Fruit fly (Drosophila melanogaster): Measurements from ENCODE around the gene CG6836.

The CG6836 gene

DNA sequence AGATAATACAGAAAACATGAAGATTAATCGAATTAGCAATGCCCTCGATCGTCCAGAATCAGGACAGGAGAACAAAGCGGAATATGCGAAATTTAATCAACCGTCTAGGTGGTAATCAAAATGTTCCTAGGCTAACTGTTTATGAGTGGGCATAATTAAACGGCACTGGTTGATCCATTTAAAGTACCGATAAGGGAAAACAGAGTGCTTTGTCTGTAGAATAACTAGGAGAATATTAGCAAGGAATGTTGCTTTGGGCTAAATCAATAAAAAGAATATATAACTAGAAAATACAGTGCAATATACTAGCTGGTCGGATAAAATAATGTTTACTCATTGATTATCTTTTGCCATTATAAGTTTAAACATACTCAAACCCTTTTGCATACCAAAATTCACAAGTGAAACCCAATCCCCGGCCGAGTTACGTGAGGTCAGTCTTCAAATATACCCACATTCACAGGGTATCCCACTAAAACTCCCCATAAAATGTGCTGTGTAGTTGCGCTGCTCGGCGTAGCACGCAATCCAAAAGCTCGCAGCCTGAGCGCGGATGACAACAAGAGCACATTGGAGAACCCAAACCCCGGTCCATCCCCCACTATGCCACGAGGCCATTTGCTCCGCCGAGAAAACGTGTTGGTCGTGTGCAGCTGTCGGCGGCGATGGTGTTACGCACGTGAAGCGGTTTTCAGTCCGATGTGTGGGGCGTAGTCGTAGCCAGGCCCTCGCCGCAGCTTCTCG, 45.8 kb downstream of the CG6836 start (continued):
- TF ChIP-seq Hr39 (optimal IDR thresholded peaks at IDR 0.05) (no peak), Dek (tag; optimal IDR thresholded peaks at IDR 0.05) (peak; percentile 72), sob (GFP tag; IDR thresholded peaks at IDR 0.05) (peak; percentile 46), btn (GFP tag; optimal IDR thresholded peaks at IDR 0.05) (no peak), CG9727 (GFP tag; optimal IDR thresholded peaks at IDR 0.05) (peak; percentile 78), CG6254 (GFP tag; optimal IDR thresholded peaks at IDR 0.05) (peak; percentile 2), Mad (GFP tag; optimal IDR thresholded peaks at IDR 0.05) (peak; percentile 61), lbe (GFP tag; optimal IDR thresholded peaks at IDR 0.05) (no peak), dpn (GFP tag; optimal IDR thresholded peaks at IDR 0.05) (peak; percentile 69 to 72), amos (GFP tag; IDR thresholded peaks at IDR 0.05; ENCODE audit: partially characterized antibody) (peak; percentile 36; the same call in 1 of the 2 replicates), CG18764 (GFP tag; optimal IDR thresholded peaks at IDR 0.05) (peak; percentile 52), CG14441 (GFP tag; IDR thresholded peaks at IDR 0.05) (peak; percentile 74), CG1024 (GFP tag; IDR thresholded peaks at IDR 0.05) (0 out of 2 replicates have a peak, but pooled peaks have one; percentile 24), Atf3 (GFP tag; optimal IDR thresholded peaks at IDR 0.05) (peak; percentile 23), Lhr (GFP tag; optimal IDR thresholded peaks at IDR 0.05) (no peak), Asciz (GFP tag; optimal IDR thresholded peaks at IDR 0.05) (peak; percentile 53), peb (GFP tag; IDR thresholded peaks at IDR 0.05) (no peak), CG8359 (GFP tag; optimal IDR thresholded peaks at IDR 0.05; ENCODE audit: borderline replicate concordance) (peak; percentile 2), Tbp (GFP tag; optimal IDR thresholded peaks at IDR 0.05) (no peak), dysf (GFP tag; IDR thresholded peaks at IDR 0.05) (peak; percentile 85), Ravus (GFP tag; IDR thresholded peaks at IDR 0.05) (no peak), ham (GFP tag; IDR thresholded peaks at IDR 0.05) (peak; percentile 63), exex (tag; optimal IDR thresholded peaks at IDR 0.05) (peak; percentile 96), ranshi (GFP tag; IDR thresholded peaks at IDR 0.05) (peak; percentile 73; the same call in 1 of the 2 replicates), lola (GFP tag; optimal IDR thresholded peaks at IDR 0.05) (peak in 2 of 3 experiments; percentile 7 to 31), unc-4 (GFP tag; IDR thresholded peaks at IDR 0.05; ENCODE audit: partially characterized antibody) (0 out of 2 replicates have a peak, but pooled peaks have one; percentile 40), Rfx (GFP tag; IDR thresholded peaks at IDR 0.05) (peak; percentile 79), Awh (GFP tag; IDR thresholded peaks at IDR 0.05) (no peak), Usf (GFP tag; optimal IDR thresholded peaks at IDR 0.05) (peak; percentile 74), Trl (optimal IDR thresholded peaks at IDR 0.05) (no peak), Trl (GFP tag; optimal IDR thresholded peaks at IDR 0.05) (peak; percentile 44), CG4424 (GFP tag; optimal IDR thresholded peaks at IDR 0.05) (peak; percentile 53), CG17829 (tag; optimal IDR thresholded peaks at IDR 0.05) (peak; percentile 45), CG1792 (GFP tag; optimal IDR thresholded peaks at IDR 0.05) (peak; percentile 47), CG2678 (tag; optimal IDR thresholded peaks at IDR 0.05) (peak; percentile 85), CG11085 (GFP tag; IDR thresholded peaks at IDR 0.05) (peak; percentile 61), schlank (tag; optimal IDR thresholded peaks at IDR 0.05) (peak; percentile 63), oc (tag; optimal IDR thresholded peaks at IDR 0.05) (no peak), Camta (GFP tag; optimal IDR thresholded peaks at IDR 0.05) (peak; percentile 47), CG7357 (GFP tag; IDR thresholded peaks at IDR 0.05) (no peak; the same call in 2 of the 3 replicates), fd3F (GFP tag; optimal IDR thresholded peaks at IDR 0.05) (peak; percentile 57), gfzf (GFP tag; optimal IDR thresholded peaks at IDR 0.05) (no peak), slbo (GFP tag; IDR thresholded peaks at IDR 0.05) (peak; percentile 81), vfl (GFP tag; optimal IDR thresholded peaks at IDR 0.05) (peak; percentile 3), lilli (GFP tag; optimal IDR thresholded peaks at IDR 0.05) (peak; percentile 84), CG13296 (GFP tag; optimal IDR thresholded peaks at IDR 0.05) (no peak), CG6683 (GFP tag; optimal IDR thresholded peaks at IDR 0.05) (no peak), HLHmδ (GFP tag; optimal IDR thresholded peaks at IDR 0.05) (no peak), pho (GFP tag; optimal IDR thresholded peaks at IDR 0.05) (peak; percentile 76), h (optimal IDR thresholded peaks at IDR 0.05) (no peak)
